Worm (Caenorhabditis elegans): Measurements from ENCODE around the gene sta-2.

Gene sta-2

ce11 chrV:9763759-9764158 lies 22.8 kb downstream of the sta-2 start:
- TF ChIP-seq aly-2 (tag; optimal IDR thresholded peaks at IDR 0.05) = no peak
- no peak for TF ChIP-seq mdl-1 (tag; optimal IDR thresholded peaks at IDR 0.05)
- no peak for TF ChIP-seq lin-39 (tag; optimal IDR thresholded peaks at IDR 0.05)
- no peak for TF ChIP-seq hmg-11 (tag; optimal IDR thresholded peaks at IDR 0.05)
- TF ChIP-seq ztf-11 (tag; optimal IDR thresholded peaks at IDR 0.05) = no peak
- no peak for TF ChIP-seq ama-1 (optimal IDR thresholded peaks at IDR 0.05)

ce11 chrV:9764552-9764951 lies 23.5 kb downstream of the sta-2 start:
- no peak for TF ChIP-seq nhr-25 (tag; optimal IDR thresholded peaks at IDR 0.05)
- no peak for TF ChIP-seq pha-4 (tag; optimal IDR thresholded peaks at IDR 0.05)
- TF ChIP-seq fos-1 (tag; optimal IDR thresholded peaks at IDR 0.05) = no peak
- TF ChIP-seq mdl-1 (tag; optimal IDR thresholded peaks at IDR 0.05) = no peak

ce11 chrV:9765622-9766021 lies 24.6 kb downstream of the sta-2 start:
- TF ChIP-seq eor-1 (tag; optimal IDR thresholded peaks at IDR 0.05) (no peak), ceh-16 (tag; optimal IDR thresholded peaks at IDR 0.05) (no peak), nfya-1 (tag; optimal IDR thresholded peaks at IDR 0.05; ENCODE audit: insufficient read depth) (peak; percentile 64), egl-5 (tag; optimal IDR thresholded peaks at IDR 0.05) (no peak), fkh-10 (GFP tag; optimal IDR thresholded peaks at IDR 0.05) (peak; percentile 99), pqm-1 (tag; optimal IDR thresholded peaks at IDR 0.05) (no peak), lsy-12 (tag; optimal IDR thresholded peaks at IDR 0.05) (no peak), mml-1 (tag; optimal IDR thresholded peaks at IDR 0.05) (no peak), hmg-11 (tag; optimal IDR thresholded peaks at IDR 0.05) (no peak), nhr-77 (tag; optimal IDR thresholded peaks at IDR 0.05) (no peak)

- TF ChIP-seq elt-2 (tag; optimal IDR thresholded peaks at IDR 0.05) = no peak
- TF ChIP-seq fkh-10 (GFP tag; optimal IDR thresholded peaks at IDR 0.05) = peak; percentile 24
- no peak for TF ChIP-seq nhr-237 (tag; optimal IDR thresholded peaks at IDR 0.05)
- TF ChIP-seq sea-2 (GFP tag; optimal IDR thresholded peaks at IDR 0.05) = no peak
- no peak for TF ChIP-seq jun-1 (tag; optimal IDR thresholded peaks at IDR 0.05)
- TF ChIP-seq ceh-9 (tag; optimal IDR thresholded peaks at IDR 0.05) = no peak
- TF ChIP-seq unc-62 (GFP tag; optimal IDR thresholded peaks at IDR 0.05) = no peak
- TF ChIP-seq hmg-11 (tag; optimal IDR thresholded peaks at IDR 0.05) = no peak
Measured at ce11 chrV:9767941-9768340, 26.9 kb downstream of the sta-2 start.

- TF ChIP-seq nhr-28 (tag; optimal IDR thresholded peaks at IDR 0.05) (no peak), egl-5 (tag; optimal IDR thresholded peaks at IDR 0.05) (no peak), nfya-1 (tag; optimal IDR thresholded peaks at IDR 0.05; ENCODE audit: insufficient read depth) (peak; percentile 61), lsy-12 (tag; optimal IDR thresholded peaks at IDR 0.05) (no peak), fkh-10 (GFP tag; optimal IDR thresholded peaks at IDR 0.05) (peak; percentile 56), R02D3.7 (tag; optimal IDR thresholded peaks at IDR 0.05) (no peak), daf-12 (tag; optimal IDR thresholded peaks at IDR 0.05) (no peak), nhr-67 (tag; optimal IDR thresholded peaks at IDR 0.05) (no peak), fos-1 (tag; optimal IDR thresholded peaks at IDR 0.05) (no peak), nhr-237 (tag; optimal IDR thresholded peaks at IDR 0.05) (no peak), nhr-25 (tag; optimal IDR thresholded peaks at IDR 0.05) (no peak), fkh-2 (tag; optimal IDR thresholded peaks at IDR 0.05) (no peak)
Measured at ce11 chrV:9768828-9769778, 28.1 kb downstream of the sta-2 start, which contains the start of gene unc-42. TSS of gene unc-42 (minus strand) at chrV:9769391.

- no peak for TF ChIP-seq nhr-28 (tag; optimal IDR thresholded peaks at IDR 0.05)
- no peak for TF ChIP-seq ztf-4 (tag; optimal IDR thresholded peaks at IDR 0.05)
- TF ChIP-seq pqm-1 (tag; optimal IDR thresholded peaks at IDR 0.05) = no peak
- TF ChIP-seq lin-15B (tag; optimal IDR thresholded peaks at IDR 0.05) = no peak
- TF ChIP-seq pha-4 (tag; optimal IDR thresholded peaks at IDR 0.05) = no peak
- TF ChIP-seq mml-1 (tag; optimal IDR thresholded peaks at IDR 0.05) = no peak
- TF ChIP-seq daf-12 (tag; optimal IDR thresholded peaks at IDR 0.05) = no peak
- no peak for TF ChIP-seq fkh-2 (tag; optimal IDR thresholded peaks at IDR 0.05)
- TF ChIP-seq nfya-1 (tag; optimal IDR thresholded peaks at IDR 0.05; ENCODE audit: insufficient read depth) = no peak
- no peak for TF ChIP-seq nhr-25 (tag; optimal IDR thresholded peaks at IDR 0.05)
- TF ChIP-seq nhr-237 (tag; optimal IDR thresholded peaks at IDR 0.05) = no peak
- TF ChIP-seq sea-2 (GFP tag; optimal IDR thresholded peaks at IDR 0.05) = no peak
- TF ChIP-seq nhr-43 (tag; optimal IDR thresholded peaks at IDR 0.05; ENCODE audit: poor library complexity, severe bottlenecking) = no peak
- TF ChIP-seq tbx-2 (tag; optimal IDR thresholded peaks at IDR 0.05) = no peak
- TF ChIP-seq nhr-11 (tag; optimal IDR thresholded peaks at IDR 0.05) = no peak
- TF ChIP-seq fkh-10 (GFP tag; optimal IDR thresholded peaks at IDR 0.05) = no peak
Measured at ce11 chrV:9771311-9771710, 30.3 kb downstream of the sta-2 start.
